Fruit fly (Drosophila melanogaster): ENCODE results near the gene CG31715.

Gene CG31715

dm6 chr2L:10292066-10292560 lies 49.3 kb upstream of the CG31715 start, which contains the start of gene Ufd4 (continued):
- TF ChIP-seq GATAe (GFP tag; conservative IDR thresholded peaks at IDR 0.05) (no peak), bbx (GFP tag; IDR thresholded peaks at IDR 0.05; ENCODE audit: partially characterized antibody) (peak; percentile 61; the same call in 1 of the 2 replicates), CG42726 (GFP tag; IDR thresholded peaks at IDR 0.05; ENCODE audit: partially characterized antibody) (no peak), CG1024 (GFP tag; IDR thresholded peaks at IDR 0.05) (peak; percentile 80; the same call in 1 of the 2 replicates), Bdp1 (GFP tag; optimal IDR thresholded peaks at IDR 0.05) (no peak), E2f1 (GFP tag; IDR thresholded peaks at IDR 0.05) (peak; percentile 64; the same call in 1 of the 2 replicates), CG15514 (GFP tag; optimal IDR thresholded peaks at IDR 0.05) (no peak), emc (GFP tag; optimal IDR thresholded peaks at IDR 0.05) (peak; percentile 5), row (GFP tag; IDR thresholded peaks at IDR 0.05) (peak; percentile 81), gcm2 (GFP tag; optimal IDR thresholded peaks at IDR 0.05) (peak; percentile 56), CG11560 (tag; IDR thresholded peaks at IDR 0.05) (no peak), ATbp (GFP tag; optimal IDR thresholded peaks at IDR 0.05) (no peak), stc (GFP tag; IDR thresholded peaks at IDR 0.05) (peak; percentile 80), slou (GFP tag; optimal IDR thresholded peaks at IDR 0.05) (no peak), CG9215 (GFP tag; IDR thresholded peaks at IDR 0.05) (no peak), sens (GFP tag) (peak; percentile 93), phol (tag; optimal IDR thresholded peaks at IDR 0.05) (peak; percentile 73), pnt (GFP tag; optimal IDR thresholded peaks at IDR 0.05) (peak; percentile 8), CG14710 (tag; optimal IDR thresholded peaks at IDR 0.05) (peak; percentile 66), CG13123 (GFP tag; optimal IDR thresholded peaks at IDR 0.05) (peak; percentile 6), CG12744 (GFP tag; optimal IDR thresholded peaks at IDR 0.05) (peak; percentile 61), CG31224 (GFP tag; IDR thresholded peaks at IDR 0.05) (no peak), CG18619 (GFP tag; optimal IDR thresholded peaks at IDR 0.05) (peak; percentile 19), Scr (GFP tag; IDR thresholded peaks at IDR 0.05; ENCODE audit: partially characterized antibody) (peak; percentile 55), Nf-YC (tag; optimal IDR thresholded peaks at IDR 0.05) (peak; percentile 78), Fer1 (GFP tag; optimal IDR thresholded peaks at IDR 0.05) (peak; percentile 76), vnd (GFP tag; IDR thresholded peaks at IDR 0.05; ENCODE audit: partially characterized antibody) (no peak), CG15601 (tag; optimal IDR thresholded peaks at IDR 0.05) (no peak), CG18764 (GFP tag; optimal IDR thresholded peaks at IDR 0.05) (peak; percentile 50), CG11695 (GFP tag; IDR thresholded peaks at IDR 0.05) (peak; percentile 63; the same call in 2 of the 3 replicates), CG8290 (GFP tag; optimal IDR thresholded peaks at IDR 0.05) (peak; percentile 33), CG8290 (tag; optimal IDR thresholded peaks at IDR 0.05) (no peak), CG31441 (GFP tag; IDR thresholded peaks at IDR 0.05) (no peak), chn (GFP tag; optimal IDR thresholded peaks at IDR 0.05) (peak; percentile 72), CG4360 (GFP tag; IDR thresholded peaks at IDR 0.05) (peak; percentile 52; the same call in 1 of the 2 replicates), CG2875 (GFP tag; optimal IDR thresholded peaks at IDR 0.05) (no peak), CG32772 (GFP tag; IDR thresholded peaks at IDR 0.05) (no peak), br (optimal IDR thresholded peaks at IDR 0.05) (no peak), Dip3 (GFP tag; optimal IDR thresholded peaks at IDR 0.05) (peak; percentile 55), corto (GFP tag; optimal IDR thresholded peaks at IDR 0.05) (peak; percentile 18), CG12391 (tag; optimal IDR thresholded peaks at IDR 0.05) (peak; percentile 82), NC2α (GFP tag; optimal IDR thresholded peaks at IDR 0.05) (no peak), CG6683 (GFP tag; optimal IDR thresholded peaks at IDR 0.05) (peak; percentile 24), sc (optimal IDR thresholded peaks at IDR 0.05) (no peak), sc (GFP tag; optimal IDR thresholded peaks at IDR 0.05) (no peak), run (tag; optimal IDR thresholded peaks at IDR 0.05) (peak; percentile 1), Dref (GFP tag; IDR thresholded peaks at IDR 0.05) (peak; percentile 81), CG12769 (tag; optimal IDR thresholded peaks at IDR 0.05) (no peak), CG3065 (GFP tag; optimal IDR thresholded peaks at IDR 0.05) (no peak), lola (GFP tag; optimal IDR thresholded peaks at IDR 0.05) (peak in 1 of 3 experiments; percentile 66), hb (GFP tag; IDR thresholded peaks at IDR 0.05; ENCODE audit: partially characterized antibody) (no peak)
